Fruit fly (Drosophila melanogaster): Measurements from ENCODE around the gene CG5004.
A peak's percentile ranks its signal among the peaks of the same experiment; 100 is the strongest.

The CG5004 gene

DNA sequence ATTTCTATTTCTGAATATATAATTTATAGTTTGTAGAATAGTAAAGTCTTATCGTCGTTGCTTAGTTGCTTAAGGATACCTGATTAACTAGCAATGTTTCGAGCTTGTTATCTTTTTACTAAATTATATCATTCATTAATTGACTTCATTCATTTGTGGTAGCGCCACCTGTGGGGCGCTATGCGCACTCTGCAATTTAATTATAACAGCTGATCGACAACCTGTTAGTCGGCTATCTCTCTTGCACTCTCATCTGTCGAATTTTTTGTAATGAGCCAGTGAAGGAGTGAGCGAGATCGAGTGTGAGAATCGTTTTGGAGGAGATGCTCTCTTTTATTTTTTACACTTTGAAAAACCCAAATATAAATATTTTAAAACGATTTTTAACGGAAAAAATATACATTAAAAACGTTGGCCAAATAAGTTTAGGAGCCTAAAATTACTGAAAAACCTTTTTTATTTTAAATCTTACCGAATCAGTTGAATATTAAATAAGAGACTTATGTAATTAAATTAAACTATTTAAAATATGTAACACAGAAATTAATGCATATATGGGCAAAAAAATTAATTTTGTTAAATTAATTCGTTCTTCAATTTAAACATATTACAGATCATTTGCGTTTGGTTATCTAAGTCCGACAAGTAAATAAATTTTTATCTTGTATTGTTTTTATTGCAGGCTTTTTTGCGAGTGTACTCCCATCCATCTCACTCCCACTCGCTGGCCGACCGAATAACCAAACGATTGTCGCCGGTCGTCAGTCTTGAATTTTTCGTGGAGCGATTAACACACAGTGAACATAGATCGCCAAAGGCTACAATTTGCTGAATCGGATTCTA is 16.1 kb upstream of the CG5004 start, which contains the start of the genes CG16700 and CG4991 (continued):
- no peak for TF ChIP-seq CG17802 (tag; optimal IDR thresholded peaks at IDR 0.05)
- no peak for TF ChIP-seq fu2 (GFP tag; optimal IDR thresholded peaks at IDR 0.05)
- TF ChIP-seq tio (GFP tag; optimal IDR thresholded peaks at IDR 0.05) = peak; percentile 83
- no peak for TF ChIP-seq aop (GFP tag; IDR thresholded peaks at IDR 0.05)
- TF ChIP-seq Pdp1 (GFP tag; optimal IDR thresholded peaks at IDR 0.05) = peak; percentile 8 to 45
- peak; percentile 71 for TF ChIP-seq CG3847 (GFP tag; IDR thresholded peaks at IDR 0.05)
- peak; percentile 70 for TF ChIP-seq CG17359 (tag; optimal IDR thresholded peaks at IDR 0.05)
- TF ChIP-seq CG4404 (GFP tag; IDR thresholded peaks at IDR 0.05) = peak; percentile 71
- TF ChIP-seq tgo (GFP tag; IDR thresholded peaks at IDR 0.05) = peak; percentile 76
- TF ChIP-seq CG11504 (tag; optimal IDR thresholded peaks at IDR 0.05) = peak; percentile 90
- TF ChIP-seq knrl (GFP tag; IDR thresholded peaks at IDR 0.05; ENCODE audit: partially characterized antibody) = no peak
- no peak for TF ChIP-seq shn (GFP tag; optimal IDR thresholded peaks at IDR 0.05)
- peak; percentile 86 for TF ChIP-seq sens (GFP tag)
- TF ChIP-seq CG4617 (GFP tag; optimal IDR thresholded peaks at IDR 0.05; ENCODE audit: borderline replicate concordance) = no peak
- TF ChIP-seq twi (tag; optimal IDR thresholded peaks at IDR 0.05) = peak; percentile 69
- TF ChIP-seq CG16813 (GFP tag; IDR thresholded peaks at IDR 0.05; ENCODE audit: partially characterized antibody) = no peak
- TF ChIP-seq lov (optimal IDR thresholded peaks at IDR 0.05) = no peak
- 0 out of 3 replicates have a peak, but pooled peaks have one; percentile 28 for TF ChIP-seq lov (GFP tag; IDR thresholded peaks at IDR 0.05)
- TF ChIP-seq Opbp (GFP tag; IDR thresholded peaks at IDR 0.05; ENCODE audit: partially characterized antibody) = no peak
- TF ChIP-seq CG6791 (GFP tag; IDR thresholded peaks at IDR 0.05; ENCODE audit: partially characterized antibody) = no peak
- no peak for TF ChIP-seq Optix (GFP tag; IDR thresholded peaks at IDR 0.05)
- peak; percentile 46 for TF ChIP-seq CG10366 (GFP tag; IDR thresholded peaks at IDR 0.05)
- TF ChIP-seq stwl (tag; optimal IDR thresholded peaks at IDR 0.05) = no peak
- peak; percentile 54; the same call in 2 of the 4 replicates for TF ChIP-seq Gug (GFP tag; IDR thresholded peaks at IDR 0.05)
- peak; percentile 91 for TF ChIP-seq CG2712 (tag; optimal IDR thresholded peaks at IDR 0.05)
- TF ChIP-seq CG10959 (GFP tag; IDR thresholded peaks at IDR 0.05) = no peak
- peak; percentile 81 for TF ChIP-seq fd96Cb (tag; optimal IDR thresholded peaks at IDR 0.05)
- peak; percentile 43; the same call in 1 of the 2 replicates for TF ChIP-seq CG31224 (GFP tag; IDR thresholded peaks at IDR 0.05)
- no peak for TF ChIP-seq CG34376 (GFP tag; optimal IDR thresholded peaks at IDR 0.05)
- 0 out of 2 replicates have a peak, but pooled peaks have one; percentile 21 for TF ChIP-seq CG17328 (GFP tag; IDR thresholded peaks at IDR 0.05)
- peak; percentile 84 for TF ChIP-seq sug (tag; optimal IDR thresholded peaks at IDR 0.05)
- TF ChIP-seq Hand (GFP tag; optimal IDR thresholded peaks at IDR 0.05) = peak; percentile 67
- TF ChIP-seq MBD-R2 (GFP tag; IDR thresholded peaks at IDR 0.05) = peak; percentile 24; the same call in 1 of the 2 replicates
- no peak for TF ChIP-seq dati (GFP tag; IDR thresholded peaks at IDR 0.05)
- TF ChIP-seq run (tag; optimal IDR thresholded peaks at IDR 0.05) = peak; percentile 61
- peak; percentile 59; the same call in 1 of the 2 replicates for TF ChIP-seq ssp (GFP tag; IDR thresholded peaks at IDR 0.05)
- TF ChIP-seq dpn (GFP tag; optimal IDR thresholded peaks at IDR 0.05) = peak; percentile 5 to 69
- peak; percentile 93 for TF ChIP-seq nmo (GFP tag; optimal IDR thresholded peaks at IDR 0.05)
- peak; percentile 85 for TF ChIP-seq dysf (GFP tag; IDR thresholded peaks at IDR 0.05)
- TF ChIP-seq gcm2 (GFP tag; optimal IDR thresholded peaks at IDR 0.05) = no peak
- no peak for TF ChIP-seq Mes4 (GFP tag; optimal IDR thresholded peaks at IDR 0.05)
- TF ChIP-seq ftz-f1 (GFP tag; optimal IDR thresholded peaks at IDR 0.05) = no peak
- TF ChIP-seq vvl (GFP tag; IDR thresholded peaks at IDR 0.05) = peak; percentile 70
- no peak; the same call in none of the 2 replicates for TF ChIP-seq Ada2b (GFP tag; IDR thresholded peaks at IDR 0.05)
- TF ChIP-seq Abd-B (GFP tag; optimal IDR thresholded peaks at IDR 0.05) = peak; percentile 78
- TF ChIP-seq NC2β (GFP tag; optimal IDR thresholded peaks at IDR 0.05) = no peak
- TF ChIP-seq dm (GFP tag; optimal IDR thresholded peaks at IDR 0.05) = no peak
- TF ChIP-seq CG31365 (tag; optimal IDR thresholded peaks at IDR 0.05) = no peak
- peak; percentile 39; the same call in 1 of the 2 replicates for TF ChIP-seq Taf1 (GFP tag; IDR thresholded peaks at IDR 0.05)

All from whole organism, embryonic.